Fruit fly (Drosophila melanogaster) whole organism, embryonic: Measurements from ENCODE around the gene Sox100B.

Experiments used
- Ada2b ChIP-seq: fragments of 200-800 bp; sonication (Bioruptor generic); IDR thresholded peaks from 2 replicates; pipeline ENCODE4 v1.3.6; 2022; ENCODE audit warnings: missing biosample characterization, missing genetic modification characterization
- Blimp-1 ChIP-seq: fragments of 200-800 bp; sonication (Bioruptor generic); optimal IDR thresholded peaks from 3 replicates; lab custom pipeline; 2018; ENCODE audit warnings: missing biosample characterization, missing genetic modification characterization, mild to moderate bottlenecking, moderate library complexity, missing genetic modification reagents
- CG10267 ChIP-seq: fragments of 200-800 bp; sonication (Bioruptor generic); optimal IDR thresholded peaks from 2 replicates; lab custom pipeline; 2018; ENCODE audit warnings: missing biosample characterization, mild to moderate bottlenecking, missing genetic modification characterization, moderate library complexity
- CG10274 ChIP-seq: fragments of 200-800 bp; sonication (Bioruptor generic); optimal IDR thresholded peaks from 3 replicates; lab custom pipeline; 2017; ENCODE audit warnings: missing biosample characterization, mild to moderate bottlenecking, missing genetic modification characterization
- CG11093 ChIP-seq: fragments of 200-800 bp; sonication (Bioruptor generic); IDR thresholded peaks from 3 replicates; pipeline ENCODE4 v1.3.6; 2022; ENCODE audit warnings: missing biosample characterization, missing genetic modification characterization
- CG11723 ChIP-seq: fragments of 200-800 bp; sonication (Bioruptor generic); optimal IDR thresholded peaks from 2 replicates; lab custom pipeline; 2017; ENCODE audit warnings: missing biosample characterization, mild to moderate bottlenecking, missing genetic modification characterization
- CG12219 ChIP-seq: fragments of 200-800 bp; sonication (Bioruptor generic); optimal IDR thresholded peaks from 3 replicates; lab custom pipeline; 2018; ENCODE audit warnings: missing biosample characterization, mild to moderate bottlenecking, missing genetic modification characterization
- CG12744 ChIP-seq: fragments of 200-800 bp; sonication (Bioruptor generic); optimal IDR thresholded peaks from 2 replicates; lab custom pipeline; 2016; ENCODE audit warnings: missing biosample characterization, missing genetic modification characterization
- CG16813 ChIP-seq: fragments of 200-800 bp; sonication (Bioruptor generic); IDR thresholded peaks from 3 replicates; pipeline ENCODE4 v1.3.6; 2022; ENCODE audit warnings: missing biosample characterization, missing genetic modification characterization; ENCODE audit not compliant: partially characterized antibody
- CG17912 ChIP-seq: fragments of 200-800 bp; sonication (Bioruptor generic); optimal IDR thresholded peaks from 2 replicates; lab custom pipeline; 2018; ENCODE audit warnings: missing biosample characterization, mild to moderate bottlenecking, missing genetic modification characterization
- CG18011 ChIP-seq: fragments of 200-800 bp; sonication (Bioruptor generic); optimal IDR thresholded peaks from 2 replicates; lab custom pipeline; 2017; ENCODE audit warnings: missing biosample characterization, missing genetic modification characterization, mild to moderate bottlenecking, moderate library complexity, missing genotype
- CG18262 ChIP-seq: fragments of 200-800 bp; optimal IDR thresholded peaks from 3 replicates; lab custom pipeline; 2019; ENCODE audit warnings: missing biosample characterization, mild to moderate bottlenecking, missing genetic modification characterization, moderate library complexity
- CG2116 ChIP-seq: fragments of 200-800 bp; sonication (Bioruptor generic); optimal IDR thresholded peaks from 3 replicates; lab custom pipeline; 2018; ENCODE audit warnings: missing biosample characterization, mild to moderate bottlenecking, missing genetic modification characterization
- CG2129 ChIP-seq: fragments of 200-800 bp; sonication (Bioruptor generic); IDR thresholded peaks from 2 replicates; pipeline ENCODE4 v1.3.6; 2022; ENCODE audit warnings: missing biosample characterization, missing genetic modification characterization; ENCODE audit not compliant: partially characterized antibody
- CG3065 ChIP-seq: fragments of 200-800 bp; sonication (Bioruptor generic); optimal IDR thresholded peaks from 2 replicates; lab custom pipeline; 2016; ENCODE audit warnings: missing biosample characterization, missing genetic modification characterization
- CG31365 ChIP-seq: fragments of 200-800 bp; sonication (Bioruptor generic); optimal IDR thresholded peaks from 2 replicates; lab custom pipeline; 2018; ENCODE audit warnings: missing biosample characterization, mild to moderate bottlenecking, missing genetic modification characterization
- CG32532 ChIP-seq: fragments of 200-800 bp; sonication (Bioruptor generic); IDR thresholded peaks from 2 replicates; pipeline ENCODE4 v1.3.6; 2022; ENCODE audit warnings: missing biosample characterization, missing genetic modification characterization
- CG4820 ChIP-seq: fragments of 200-800 bp; sonication (Bioruptor generic); optimal IDR thresholded peaks from 3 replicates; lab custom pipeline; 2016; ENCODE audit warnings: missing biosample characterization, missing genetic modification characterization
- CG7271 ChIP-seq: fragments of 200-800 bp; sonication (Bioruptor generic); optimal IDR thresholded peaks from 2 replicates; lab custom pipeline; 2018; ENCODE audit warnings: missing biosample characterization, mild to moderate bottlenecking, missing genetic modification characterization, moderate library complexity
- CG7963 ChIP-seq: fragments of 200-800 bp; sonication (Bioruptor generic); IDR thresholded peaks from 3 replicates; pipeline ENCODE4 v1.3.6; 2022; ENCODE audit warnings: missing biosample characterization, missing genetic modification characterization; ENCODE audit not compliant: partially characterized antibody
- CG8281 ChIP-seq: fragments of 200-800 bp; sonication (Bioruptor generic); optimal IDR thresholded peaks from 2 replicates; lab custom pipeline; 2018; ENCODE audit warnings: missing biosample characterization, mild to moderate bottlenecking, missing genetic modification characterization, moderate library complexity
- CTCF ChIP-seq: fragments of 200-800 bp; sonication (Bioruptor generic); optimal IDR thresholded peaks from 2 replicates; lab custom pipeline; 2017; ENCODE audit warnings: missing biosample characterization, mild to moderate bottlenecking, missing genetic modification characterization, moderate library complexity
- CrebB ChIP-seq: fragments of 200-800 bp; sonication (Bioruptor generic); optimal IDR thresholded peaks from 3 replicates; lab custom pipeline; 2018; ENCODE audit warnings: missing biosample characterization, mild to moderate bottlenecking, missing genetic modification characterization
- Dref ChIP-seq: fragments of 200-800 bp; sonication (Bioruptor generic); IDR thresholded peaks from 2 replicates; pipeline ENCODE4 v1.3.6; 2022; ENCODE audit warnings: missing biosample characterization, missing genetic modification characterization
- Hr3 ChIP-seq: fragments of 200-800 bp; sonication (Bioruptor generic); optimal IDR thresholded peaks from 3 replicates; lab custom pipeline; 2016; ENCODE audit warnings: missing biosample characterization, missing genetic modification characterization
- Hsf ChIP-seq: fragments of 200-800 bp; sonication (Bioruptor generic); optimal IDR thresholded peaks from 3 replicates; lab custom pipeline; 2016; ENCODE audit warnings: missing biosample characterization, missing genetic modification characterization
- MBD-R2 ChIP-seq: fragments of 200-800 bp; sonication (Bioruptor generic); IDR thresholded peaks from 2 replicates; pipeline ENCODE4 v1.3.6; 2022; ENCODE audit warnings: missing biosample characterization, missing genetic modification characterization
- MTF-1 ChIP-seq: fragments of 200-800 bp; sonication (Bioruptor generic); optimal IDR thresholded peaks from 2 replicates; lab custom pipeline; 2018; ENCODE audit warnings: missing biosample characterization, mild to moderate bottlenecking, missing genetic modification characterization, borderline replicate concordance
- TFAM ChIP-seq: fragments of 200-800 bp; sonication (Bioruptor generic); optimal IDR thresholded peaks from 2 replicates; lab custom pipeline; 2017; ENCODE audit warnings: missing biosample characterization, missing genetic modification characterization, inconsistent platforms
- Taf1 ChIP-seq: fragments of 200-800 bp; sonication (Bioruptor generic); IDR thresholded peaks from 2 replicates; pipeline ENCODE4 v1.3.6; 2022; ENCODE audit warnings: missing biosample characterization, missing genetic modification characterization
- Usf ChIP-seq: fragments of 200-800 bp; sonication (Bioruptor generic); optimal IDR thresholded peaks from 2 replicates; lab custom pipeline; 2017; ENCODE audit warnings: missing genotype, missing biosample characterization, missing genetic modification characterization
- ab ChIP-seq: fragments of 200-800 bp; sonication (Bioruptor generic); optimal IDR thresholded peaks from 2 replicates; lab custom pipeline; 2016; ENCODE audit warnings: missing biosample characterization, missing genetic modification characterization
- ase ChIP-seq: fragments of 200-800 bp; sonication (Bioruptor generic); IDR thresholded peaks from 3 replicates; pipeline ENCODE4 v1.3.6; 2022; ENCODE audit warnings: missing biosample characterization, missing genetic modification characterization
- bbx ChIP-seq: fragments of 200-800 bp; sonication (Bioruptor generic); IDR thresholded peaks from 2 replicates; pipeline ENCODE4 v1.3.6; 2022; ENCODE audit warnings: missing biosample characterization, missing genetic modification characterization; ENCODE audit not compliant: partially characterized antibody
- crol ChIP-seq: fragments of 200-800 bp; sonication (Bioruptor generic); IDR thresholded peaks from 2 replicates; pipeline ENCODE4 v1.3.6; 2022; ENCODE audit warnings: missing biosample characterization, missing genetic modification characterization
- dati ChIP-seq: fragments of 200-800 bp; sonication (Bioruptor generic); IDR thresholded peaks from 2 replicates; pipeline ENCODE4 v1.3.6; 2022; ENCODE audit warnings: missing biosample characterization, missing genetic modification characterization
- en ChIP-seq: fragments of 200-800 bp; sonication (Bioruptor generic); optimal IDR thresholded peaks from 2 replicates; lab custom pipeline; 2016; ENCODE audit warnings: missing biosample characterization, missing genetic modification characterization
- gfzf ChIP-seq: fragments of 200-800 bp; sonication (Bioruptor generic); optimal IDR thresholded peaks from 2 replicates; lab custom pipeline; 2016; ENCODE audit warnings: missing biosample characterization, mild to moderate bottlenecking, missing genetic modification characterization, moderate library complexity
- insv ChIP-seq, 2 experiments: fragments of 200-800 bp; sonication (Bioruptor generic); optimal IDR thresholded peaks; 3 replicates each; lab custom pipeline; 2016 to 2018; ENCODE audit warnings: missing biosample characterization in 2 of 2, missing genetic modification characterization in 2 of 2
- lmd ChIP-seq: fragments of 200-800 bp; sonication (Bioruptor generic); IDR thresholded peaks from 2 replicates; pipeline ENCODE4 v1.3.6; 2022; ENCODE audit warnings: missing biosample characterization, missing genetic modification characterization
- nau ChIP-seq: fragments of 200-800 bp; sonication (Bioruptor generic); optimal IDR thresholded peaks from 3 replicates; lab custom pipeline; 2017; ENCODE audit warnings: missing biosample characterization, mild to moderate bottlenecking, missing genetic modification characterization, missing genetic modification reagents
- pb ChIP-seq: fragments of 200-800 bp; sonication (Bioruptor generic); optimal IDR thresholded peaks from 3 replicates; lab custom pipeline; 2016; ENCODE audit warnings: missing biosample characterization, missing genetic modification characterization
- pnt ChIP-seq: fragments of 200-800 bp; sonication (Bioruptor generic); optimal IDR thresholded peaks from 3 replicates; lab custom pipeline; 2016; ENCODE audit warnings: missing biosample characterization, missing genetic modification characterization
- shn ChIP-seq: fragments of 200-800 bp; sonication (Bioruptor generic); optimal IDR thresholded peaks from 3 replicates; lab custom pipeline; 2016; ENCODE audit warnings: missing biosample characterization, missing genetic modification characterization
- slp2 ChIP-seq: fragments of 200-800 bp; sonication (Bioruptor generic); optimal IDR thresholded peaks from 2 replicates; lab custom pipeline; 2016; ENCODE audit warnings: missing biosample characterization, missing genetic modification characterization
- toy ChIP-seq: fragments of 200-800 bp; sonication (Bioruptor generic); IDR thresholded peaks from 2 replicates; pipeline ENCODE4 v1.3.6; 2022; ENCODE audit warnings: missing biosample characterization, missing genetic modification characterization
- twi ChIP-seq: fragments of 200-800 bp; optimal IDR thresholded peaks from 2 replicates; lab custom pipeline; 2019; ENCODE audit warnings: missing biosample characterization, mild to moderate bottlenecking, missing genetic modification characterization, moderate library complexity
- unc-4 ChIP-seq: fragments of 200-800 bp; sonication (Bioruptor generic); IDR thresholded peaks from 2 replicates; pipeline ENCODE4 v1.3.6; 2022; ENCODE audit warnings: missing biosample characterization, missing genetic modification characterization; ENCODE audit not compliant: partially characterized antibody
- wek ChIP-seq: fragments of 200-800 bp; sonication (Bioruptor generic); optimal IDR thresholded peaks from 3 replicates; lab custom pipeline; 2018; ENCODE audit warnings: missing biosample characterization, mild to moderate bottlenecking, missing genetic modification characterization, moderate library complexity

The Sox100B gene

dm6 chr3R:31059036-31059806 lies 5.8 kb upstream of the Sox100B start (continued):
- TF ChIP-seq CG11093 (GFP tag; lab: Robert Waterston, UW) (peak; percentile 56; the same call in 1 of the 3 replicates), MBD-R2 (GFP tag; lab: Robert Waterston, UW) (peak; percentile 40; the same call in 1 of the 2 replicates), CG18011 (peak; percentile 55), CG11723 (GFP tag; lab: Kevin White, UChicago) (peak; percentile 72), gfzf (GFP tag; lab: Kevin White, UChicago) (no peak), dati (GFP tag; lab: Robert Waterston, UW) (peak; percentile 61; the same call in 1 of the 2 replicates), pnt (GFP tag; lab: Kevin White, UChicago) (peak; percentile 18), MTF-1 (GFP tag; lab: Kevin White, UChicago) (peak; percentile 72), CG16813 (GFP tag; lab: Robert Waterston, UW) (no peak), lmd (GFP tag; lab: Robert Waterston, UW) (peak; percentile 82), CG18262 (tag; lab: Kevin White, UChicago) (peak; percentile 92), pb (GFP tag; lab: Kevin White, UChicago) (no peak), bbx (GFP tag; lab: Robert Waterston, UW) (no peak), Hr3 (GFP tag; lab: Kevin White, UChicago) (peak; percentile 59), ase (GFP tag; lab: Robert Waterston, UW) (peak; percentile 74; the same call in 2 of the 3 replicates), CG31365 (tag; lab: Kevin White, UChicago) (peak; percentile 52), CG10274 (GFP tag; lab: Kevin White, UChicago) (peak; percentile 30), Dref (GFP tag; lab: Robert Waterston, UW) (no peak), CG17912 (peak; percentile 68), CG2116 (GFP tag; lab: Kevin White, UChicago) (peak; percentile 39), Blimp-1 (GFP tag; lab: Kevin White, UChicago) (peak; percentile 87), Ada2b (GFP tag; lab: Robert Waterston, UW) (peak; percentile 81), CG32532 (peak; percentile 77), insv (GFP tag; optimal IDR thresholded peaks at IDR 0.05; lab: Kevin White, UChicago) (no peak), CG12219 (GFP tag; lab: Kevin White, UChicago) (peak; percentile 51), CG10267 (peak; percentile 81), CG4820 (GFP tag; lab: Kevin White, UChicago) (peak; percentile 70), CTCF (GFP tag; lab: Kevin White, UChicago) (peak; percentile 37), wek (peak; percentile 51), CG7271 (tag; lab: Kevin White, UChicago) (peak; percentile 46), Usf (GFP tag; lab: Kevin White, UChicago) (peak; percentile 40), TFAM (GFP tag; lab: Kevin White, UChicago) (peak; percentile 46), CrebB (peak; percentile 30), twi (peak; percentile 58), CG8281 (tag; lab: Kevin White, UChicago) (peak; percentile 55), nau (peak; percentile 61), CG2129 (no peak), Taf1 (peak; percentile 72), Hsf (GFP tag; lab: Kevin White, UChicago) (peak; percentile 40), CG3065 (GFP tag; lab: Kevin White, UChicago) (peak; percentile 6), en (GFP tag; lab: Kevin White, UChicago) (no peak), CG7963 (no peak), crol (GFP tag; lab: Robert Waterston, UW) (peak; percentile 81), ab (GFP tag; lab: Kevin White, UChicago) (no peak), toy (GFP tag; lab: Robert Waterston, UW) (no peak), CG12744 (GFP tag; lab: Kevin White, UChicago) (no peak), shn (GFP tag; lab: Kevin White, UChicago) (no peak), slp2 (GFP tag; lab: Kevin White, UChicago) (no peak), unc-4 (GFP tag; lab: Robert Waterston, UW) (no peak)
